Worm (Caenorhabditis elegans): ENCODE data around the gene T12A7.2.

DNA sequence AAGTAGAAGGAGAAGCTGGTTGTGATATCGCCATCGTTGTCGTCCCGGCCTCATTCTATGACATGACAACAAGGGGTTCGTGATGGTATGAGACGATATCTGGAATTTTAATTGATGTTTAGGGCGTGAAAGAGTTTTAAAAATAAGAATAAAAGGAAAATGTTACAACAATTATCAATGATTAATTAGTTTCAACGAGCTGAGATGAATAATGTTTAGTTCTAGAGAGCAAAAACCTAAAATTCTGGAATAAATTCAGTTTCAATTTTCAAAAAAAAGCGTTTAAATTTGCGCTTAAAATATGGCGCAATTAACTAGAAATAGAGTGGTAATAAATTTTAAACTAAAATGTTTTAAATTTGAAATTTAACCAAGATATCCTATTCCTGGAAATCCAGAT, 31.6 kb upstream of the T12A7.2 start, which contains the start of gene H01G02.3:
- no peak for TF ChIP-seq unc-55 (GFP tag; optimal IDR thresholded peaks at IDR 0.05)
- no peak for TF ChIP-seq elt-2 (tag; optimal IDR thresholded peaks at IDR 0.05)
- no peak for TF ChIP-seq unc-86 (tag; optimal IDR thresholded peaks at IDR 0.05)
- no peak for TF ChIP-seq pha-4 (tag; optimal IDR thresholded peaks at IDR 0.05)
- no peak for TF ChIP-seq fkh-6 (tag; optimal IDR thresholded peaks at IDR 0.05)
- TF ChIP-seq npax-4 (tag; optimal IDR thresholded peaks at IDR 0.05), result no peak
- TF ChIP-seq ama-1 (optimal IDR thresholded peaks at IDR 0.05), result no peak
- TF ChIP-seq ceh-9 (tag; optimal IDR thresholded peaks at IDR 0.05), result no peak

Measured in whole organism, late embryonic.